Fruit fly (Drosophila melanogaster) whole organism, embryonic: Measurements from ENCODE around the gene CG46467.
A peak's percentile ranks its signal among the peaks of the same experiment; 100 is the strongest.

Experiments used
- Antp ChIP-seq: fragments of 200-800 bp; sonication (Bioruptor generic); optimal IDR thresholded peaks from 3 replicates; lab custom pipeline; 2016; ENCODE audit warnings: missing biosample characterization, missing genetic modification characterization
- Atf6 ChIP-seq: fragments of 200-800 bp; sonication (Bioruptor generic); IDR thresholded peaks from 2 replicates; pipeline ENCODE4 v1.3.6; 2022; ENCODE audit warnings: missing biosample characterization, missing genetic modification characterization
- BtbVII ChIP-seq: fragments of 200-800 bp; sonication (Bioruptor generic); optimal IDR thresholded peaks from 3 replicates; lab custom pipeline; 2017; ENCODE audit warnings: missing biosample characterization, mild to moderate bottlenecking, missing genetic modification characterization
- C15 ChIP-seq: fragments of 200-800 bp; sonication (Bioruptor generic); IDR thresholded peaks from 3 replicates; pipeline ENCODE4 v1.3.6; 2022; ENCODE audit warnings: missing biosample characterization, missing genetic modification characterization
- CG10543 ChIP-seq: fragments of 200-800 bp; sonication (Bioruptor generic); optimal IDR thresholded peaks from 3 replicates; lab custom pipeline; 2017; ENCODE audit warnings: missing biosample characterization, mild to moderate bottlenecking, missing genetic modification characterization, moderate library complexity
- CG10959 ChIP-seq: fragments of 200-800 bp; sonication (Bioruptor generic); IDR thresholded peaks from 2 replicates; pipeline ENCODE4 v1.3.6; 2022; ENCODE audit warnings: missing biosample characterization, missing genetic modification characterization
- CG11456 ChIP-seq: fragments of 200-800 bp; sonication (Bioruptor generic); IDR thresholded peaks from 3 replicates; pipeline ENCODE4 v1.3.6; 2022; ENCODE audit warnings: missing biosample characterization, missing genetic modification characterization
- CG12104 ChIP-seq: fragments of 200-800 bp; sonication (Bioruptor generic); optimal IDR thresholded peaks from 3 replicates; lab custom pipeline; 2016; ENCODE audit warnings: missing biosample characterization, missing genetic modification characterization
- CG12219 ChIP-seq: fragments of 200-800 bp; sonication (Bioruptor generic); optimal IDR thresholded peaks from 3 replicates; lab custom pipeline; 2018; ENCODE audit warnings: missing biosample characterization, mild to moderate bottlenecking, missing genetic modification characterization
- CG13624 ChIP-seq: fragments of 200-800 bp; sonication (Bioruptor generic); optimal IDR thresholded peaks from 2 replicates; lab custom pipeline; 2016; ENCODE audit warnings: missing biosample characterization, missing genetic modification characterization
- CG14667 ChIP-seq: fragments of 200-800 bp; sonication (Bioruptor generic); IDR thresholded peaks from 2 replicates; pipeline ENCODE4 v1.3.6; 2022; ENCODE audit warnings: missing biosample characterization, missing genetic modification characterization
- CG15269 ChIP-seq: fragments of 200-800 bp; sonication (Bioruptor generic); optimal IDR thresholded peaks from 2 replicates; lab custom pipeline; 2018; ENCODE audit warnings: missing biosample characterization, mild to moderate bottlenecking, missing genetic modification characterization, moderate library complexity
- CG15479 ChIP-seq: fragments of 200-800 bp; sonication (Bioruptor generic); optimal IDR thresholded peaks from 3 replicates; lab custom pipeline; 2019; ENCODE audit warnings: missing biosample characterization, mild to moderate bottlenecking, missing genetic modification characterization, moderate library complexity
- CG17361 ChIP-seq: fragments of 200-800 bp; sonication (Bioruptor generic); IDR thresholded peaks from 3 replicates; pipeline ENCODE4 v1.3.6; 2022; ENCODE audit warnings: missing biosample characterization, missing genetic modification characterization
- CG17802 ChIP-seq: fragments of 200-800 bp; sonication (Bioruptor generic); optimal IDR thresholded peaks from 2 replicates; lab custom pipeline; 2018; ENCODE audit warnings: missing biosample characterization, mild to moderate bottlenecking, missing genetic modification characterization, moderate library complexity
- CG32772 ChIP-seq: fragments of 200-800 bp; sonication (Bioruptor generic); IDR thresholded peaks from 2 replicates; pipeline ENCODE4 v1.3.6; 2022; ENCODE audit warnings: missing biosample characterization, missing genetic modification characterization
- CG4282 ChIP-seq: fragments of 200-800 bp; sonication (Bioruptor generic); optimal IDR thresholded peaks from 2 replicates; lab custom pipeline; 2016; ENCODE audit warnings: missing biosample characterization, missing genetic modification characterization
- CG5180 ChIP-seq: fragments of 200-800 bp; sonication (Bioruptor generic); optimal IDR thresholded peaks from 3 replicates; lab custom pipeline; 2017; ENCODE audit warnings: missing biosample characterization, missing genetic modification characterization, mild to moderate bottlenecking, moderate library complexity, missing genetic modification reagents
- CG7271 ChIP-seq: fragments of 200-800 bp; sonication (Bioruptor generic); optimal IDR thresholded peaks from 2 replicates; lab custom pipeline; 2018; ENCODE audit warnings: missing biosample characterization, mild to moderate bottlenecking, missing genetic modification characterization, moderate library complexity
- CG8388 ChIP-seq: fragments of 200-800 bp; sonication (Bioruptor generic); optimal IDR thresholded peaks from 2 replicates; lab custom pipeline; 2019; ENCODE audit warnings: missing biosample characterization, mild to moderate bottlenecking, missing genetic modification characterization, moderate library complexity
- D ChIP-seq, 2 experiments: fragments of 200-800 bp in 1 of 2; fragments of >200 bp in 1 of 2; sonication (Bioruptor generic) in 1 of 2; optimal IDR thresholded peaks; 2 replicates in 1 of 2; 3 replicates in 1 of 2; lab custom pipeline; 2017; ENCODE audit warnings: mild to moderate bottlenecking in 1 of 2, missing biosample characterization in 1 of 2, missing genetic modification characterization in 1 of 2, missing genetic modification reagents in 1 of 2
- MBD-R2 ChIP-seq: fragments of 200-800 bp; sonication (Bioruptor generic); IDR thresholded peaks from 2 replicates; pipeline ENCODE4 v1.3.6; 2022; ENCODE audit warnings: missing biosample characterization, missing genetic modification characterization
- Med ChIP-seq: fragments of 200-800 bp; sonication (Bioruptor generic); peaks from one replicate; lab custom pipeline; 2016; ENCODE audit warnings: missing biosample characterization, missing genetic modification characterization, mild to moderate bottlenecking, inconsistent platforms, moderate library complexity
- Myb ChIP-seq: fragments of 200-800 bp; sonication (Bioruptor generic); optimal IDR thresholded peaks from 2 replicates; lab custom pipeline; 2016; ENCODE audit warnings: missing biosample characterization, missing genetic modification characterization
- Nf-YA ChIP-seq: fragments of 200-800 bp; sonication (Bioruptor generic); IDR thresholded peaks from 2 replicates; pipeline ENCODE4 v1.3.6; 2022; ENCODE audit warnings: missing biosample characterization, missing genetic modification characterization
- Oaz ChIP-seq: fragments of 200-800 bp; sonication (Bioruptor generic); IDR thresholded peaks from 2 replicates; pipeline ENCODE4 v1.3.6; 2022; ENCODE audit warnings: missing biosample characterization, missing genetic modification characterization
- Opbp ChIP-seq: fragments of 200-800 bp; sonication (Bioruptor generic); IDR thresholded peaks from 3 replicates; pipeline ENCODE4 v1.3.6; 2022; ENCODE audit warnings: missing biosample characterization, missing genetic modification characterization; ENCODE audit not compliant: partially characterized antibody
- Optix ChIP-seq: fragments of 200-800 bp; sonication (Bioruptor generic); IDR thresholded peaks from 3 replicates; pipeline ENCODE4 v1.3.6; 2022; ENCODE audit warnings: missing biosample characterization, missing genetic modification characterization
- Ptx1 ChIP-seq: fragments of 200-800 bp; sonication (Bioruptor generic); IDR thresholded peaks from 2 replicates; pipeline ENCODE4 v1.3.6; 2022; ENCODE audit warnings: missing biosample characterization, missing genetic modification characterization
- Ravus ChIP-seq: fragments of 200-800 bp; sonication (Bioruptor generic); IDR thresholded peaks from 2 replicates; pipeline ENCODE4 v1.3.6; 2022; ENCODE audit warnings: missing biosample characterization, missing genetic modification characterization
- Rx ChIP-seq: fragments of 200-800 bp; sonication (Bioruptor generic); IDR thresholded peaks from 2 replicates; pipeline ENCODE4 v1.3.6; 2022; ENCODE audit warnings: missing biosample characterization, missing genetic modification characterization
- Sox100B ChIP-seq: fragments of 200-800 bp; sonication (Bioruptor generic); optimal IDR thresholded peaks from 3 replicates; lab custom pipeline; 2018; ENCODE audit warnings: missing biosample characterization, mild to moderate bottlenecking, missing genetic modification characterization
- Sox102F ChIP-seq: fragments of 200-800 bp; sonication (Bioruptor generic); optimal IDR thresholded peaks from 2 replicates; lab custom pipeline; 2018; ENCODE audit warnings: missing biosample characterization, mild to moderate bottlenecking, missing genetic modification characterization, moderate library complexity
- ato ChIP-seq: fragments of 200-800 bp; sonication (Bioruptor generic); IDR thresholded peaks from 2 replicates; pipeline ENCODE4 v1.3.6; 2022; ENCODE audit warnings: missing biosample characterization, missing genetic modification characterization; ENCODE audit not compliant: partially characterized antibody
- br ChIP-seq: fragments of >200 bp; optimal IDR thresholded peaks from 2 replicates; lab custom pipeline; 2017
- cad ChIP-seq: fragments of >200 bp; optimal IDR thresholded peaks from 2 replicates; lab custom pipeline; 2017; ENCODE audit warnings: missing biosample characterization, missing genetic modification characterization
- disco-r ChIP-seq: fragments of 200-800 bp; sonication (Bioruptor generic); optimal IDR thresholded peaks from 2 replicates; lab custom pipeline; 2016; ENCODE audit warnings: missing biosample characterization, missing genetic modification characterization
- fd102C ChIP-seq: fragments of 200-800 bp; sonication (Bioruptor generic); optimal IDR thresholded peaks from 2 replicates; lab custom pipeline; 2018; ENCODE audit warnings: missing biosample characterization, mild to moderate bottlenecking, missing genetic modification characterization, moderate library complexity
- hb ChIP-seq: fragments of 200-800 bp; sonication (Bioruptor generic); IDR thresholded peaks from 3 replicates; pipeline ENCODE4 v1.3.6; 2022; ENCODE audit warnings: missing biosample characterization, missing genetic modification characterization; ENCODE audit not compliant: partially characterized antibody
- her ChIP-seq: fragments of 200-800 bp; sonication (Bioruptor generic); optimal IDR thresholded peaks from 2 replicates; lab custom pipeline; 2016; ENCODE audit warnings: missing biosample characterization, missing genetic modification characterization
- lab ChIP-seq: fragments of 200-800 bp; sonication (Bioruptor generic); optimal IDR thresholded peaks from 3 replicates; lab custom pipeline; 2017; ENCODE audit warnings: missing biosample characterization, missing genetic modification characterization, mild to moderate bottlenecking, moderate library complexity, missing genetic modification reagents
- otp ChIP-seq: fragments of 200-800 bp; sonication (Bioruptor generic); IDR thresholded peaks from 3 replicates; pipeline ENCODE4, ENCODE4 v1.3.6; 2022; ENCODE audit warnings: missing biosample characterization, missing genetic modification characterization
- sc ChIP-seq, 3 experiments: fragments of >200 bp in 2 of 3; fragments of 200-800 bp in 1 of 3; sonication (Bioruptor generic) in 1 of 3; optimal IDR thresholded peaks; 2 replicates in 2 of 3; 3 replicates in 1 of 3; lab custom pipeline; 2017; ENCODE audit warnings: mild to moderate bottlenecking in 1 of 3, missing biosample characterization in 1 of 3, missing genetic modification characterization in 1 of 3, missing genetic modification reagents in 1 of 3
- scrt ChIP-seq: fragments of 200-800 bp; sonication (Bioruptor generic); optimal IDR thresholded peaks from 2 replicates; lab custom pipeline; 2018; ENCODE audit warnings: missing biosample characterization, mild to moderate bottlenecking, missing genetic modification characterization, moderate library complexity
- sna ChIP-seq: fragments of 200-800 bp; sonication (Bioruptor generic); IDR thresholded peaks from 2 replicates; pipeline ENCODE4 v1.3.6; 2022; ENCODE audit warnings: missing biosample characterization, missing genetic modification characterization; ENCODE audit not compliant: partially characterized antibody
- ssp ChIP-seq: fragments of 200-800 bp; sonication (Bioruptor generic); IDR thresholded peaks from 2 replicates; pipeline ENCODE4 v1.3.6; 2022; ENCODE audit warnings: missing biosample characterization, missing genetic modification characterization
- toy ChIP-seq: fragments of 200-800 bp; sonication (Bioruptor generic); IDR thresholded peaks from 2 replicates; pipeline ENCODE4 v1.3.6; 2022; ENCODE audit warnings: missing biosample characterization, missing genetic modification characterization
- trem ChIP-seq: fragments of 200-800 bp; optimal IDR thresholded peaks from 3 replicates; lab custom pipeline; 2019; ENCODE audit warnings: missing biosample characterization, mild to moderate bottlenecking, missing genetic modification characterization, moderate library complexity

Gene CG46467

DNA sequence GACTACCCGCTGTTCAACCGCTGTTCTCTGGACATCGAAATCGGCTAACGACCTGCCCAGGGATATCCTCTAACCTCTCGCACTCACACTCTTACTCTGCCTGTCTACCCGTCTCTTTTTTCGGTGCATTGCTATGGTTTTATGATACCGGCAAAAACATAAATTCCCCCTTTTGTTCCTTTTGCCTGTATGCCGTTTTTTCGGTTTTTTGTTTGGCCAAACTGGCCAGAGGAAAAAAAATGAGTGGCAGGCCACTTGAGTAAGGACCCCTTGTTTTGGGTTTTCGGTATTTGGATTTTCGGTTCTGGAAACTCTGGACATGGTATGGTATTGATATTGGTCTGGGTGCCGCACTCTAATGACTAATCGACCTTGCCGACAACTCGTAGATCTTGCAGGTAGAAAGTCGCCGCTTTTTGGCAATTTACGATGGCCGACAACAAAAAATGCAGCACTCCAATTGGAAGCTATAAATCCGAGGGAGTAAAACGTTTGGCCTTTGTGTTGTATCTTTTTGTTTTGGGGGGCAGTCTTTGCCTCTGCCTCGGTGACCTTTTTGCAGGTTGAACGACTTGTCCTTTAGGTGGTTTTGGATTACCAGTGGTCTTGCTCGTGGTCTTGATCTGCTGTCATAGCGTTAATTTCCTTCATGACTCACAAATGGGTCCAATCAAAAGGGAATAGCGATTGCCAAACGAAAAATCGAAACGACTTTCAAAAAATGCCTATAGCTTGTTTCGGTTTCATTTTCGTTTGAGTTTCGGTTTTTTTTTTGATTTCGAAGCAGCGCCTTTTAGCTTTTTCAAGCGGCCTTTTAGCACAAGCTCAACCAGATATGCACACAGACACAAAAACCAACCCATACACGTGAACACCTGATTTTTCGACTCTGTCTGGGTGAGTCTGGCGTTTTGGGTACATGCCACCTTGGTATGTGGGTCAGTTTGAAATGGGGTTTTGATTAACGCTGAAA lies 5.7 kb downstream of the CG46467 start (continued):
- no peak for TF ChIP-seq Myb (GFP tag; lab: Kevin White, UChicago)
- no peak for TF ChIP-seq CG12219 (GFP tag; lab: Kevin White, UChicago)
- no peak for TF ChIP-seq Med (GFP tag; lab: Kevin White, UChicago)
- TF ChIP-seq sc (optimal IDR thresholded peaks at IDR 0.05; lab: Kevin White, UChicago), result no peak
- no peak for TF ChIP-seq sc (GFP tag; optimal IDR thresholded peaks at IDR 0.05; lab: Kevin White, UChicago)
- no peak for TF ChIP-seq CG14667 (GFP tag; lab: Robert Waterston, UW)
- no peak for TF ChIP-seq CG12104
- no peak for TF ChIP-seq Sox100B (GFP tag; lab: Kevin White, UChicago)
- peak; percentile 76 for TF ChIP-seq CG15479
- TF ChIP-seq Opbp (GFP tag; lab: Robert Waterston, UW), result 0 out of 3 replicates have a peak, but pooled peaks have one; percentile 11
- no peak for TF ChIP-seq Antp (GFP tag; lab: Kevin White, UChicago)
- no peak for TF ChIP-seq CG32772
- no peak for TF ChIP-seq Ravus
- no peak for TF ChIP-seq MBD-R2 (GFP tag; lab: Robert Waterston, UW)
- TF ChIP-seq cad, result peak; percentile 91
- no peak for TF ChIP-seq scrt (GFP tag; lab: Kevin White, UChicago)
- TF ChIP-seq Nf-YA (GFP tag; lab: Robert Waterston, UW), result no peak
- TF ChIP-seq br (lab: Kevin White, UChicago), result no peak
- no peak for TF ChIP-seq hb
- TF ChIP-seq Sox102F (GFP tag; lab: Kevin White, UChicago), result no peak
- no peak for TF ChIP-seq Oaz
- 0 out of 3 replicates have a peak, but pooled peaks have one; percentile 12 for TF ChIP-seq CG11456
- TF ChIP-seq CG10959 (GFP tag; lab: Robert Waterston, UW), result no peak
- no peak for TF ChIP-seq Optix
- no peak for TF ChIP-seq Rx (GFP tag; lab: Robert Waterston, UW)
- no peak for TF ChIP-seq ato (GFP tag; lab: Robert Waterston, UW)
- no peak for TF ChIP-seq CG4282 (GFP tag; lab: Kevin White, UChicago)
- TF ChIP-seq CG15269 (tag; lab: Kevin White, UChicago), result no peak
- no peak for TF ChIP-seq C15
- TF ChIP-seq disco-r (GFP tag; lab: Kevin White, UChicago), result no peak
- TF ChIP-seq sna (GFP tag; lab: Robert Waterston, UW), result no peak
- TF ChIP-seq CG10543 (GFP tag; lab: Kevin White, UChicago), result no peak
- no peak for TF ChIP-seq fd102C (GFP tag; lab: Kevin White, UChicago)
- no peak for TF ChIP-seq CG5180
- TF ChIP-seq D (optimal IDR thresholded peaks at IDR 0.05; lab: Kevin White, UChicago), result peak; percentile 42
- no peak for TF ChIP-seq D (GFP tag; optimal IDR thresholded peaks at IDR 0.05; lab: Kevin White, UChicago)
- TF ChIP-seq trem, result no peak
- TF ChIP-seq Ptx1 (GFP tag; lab: Robert Waterston, UW), result no peak
- TF ChIP-seq toy (GFP tag; lab: Robert Waterston, UW), result no peak
- no peak for TF ChIP-seq ssp (GFP tag; lab: Robert Waterston, UW)
- TF ChIP-seq CG8388 (GFP tag; lab: Kevin White, UChicago), result no peak
- no peak for TF ChIP-seq BtbVII (GFP tag; lab: Kevin White, UChicago)
- peak; percentile 48 for TF ChIP-seq CG7271 (tag; lab: Kevin White, UChicago)
- TF ChIP-seq otp, result no peak
- no peak for TF ChIP-seq CG17802 (tag; lab: Kevin White, UChicago)
- TF ChIP-seq CG17361 (GFP tag; lab: Robert Waterston, UW), result no peak
- no peak for TF ChIP-seq CG13624 (GFP tag; lab: Kevin White, UChicago)
- TF ChIP-seq lab (GFP tag; lab: Kevin White, UChicago), result no peak
- no peak for TF ChIP-seq Atf6 (GFP tag; lab: Robert Waterston, UW)
- TF ChIP-seq her (GFP tag; lab: Kevin White, UChicago), result no peak
